Worm (Caenorhabditis elegans): ENCODE measurements around the gene Y39B6A.43.

Y39B6A.43 gene

DNA sequence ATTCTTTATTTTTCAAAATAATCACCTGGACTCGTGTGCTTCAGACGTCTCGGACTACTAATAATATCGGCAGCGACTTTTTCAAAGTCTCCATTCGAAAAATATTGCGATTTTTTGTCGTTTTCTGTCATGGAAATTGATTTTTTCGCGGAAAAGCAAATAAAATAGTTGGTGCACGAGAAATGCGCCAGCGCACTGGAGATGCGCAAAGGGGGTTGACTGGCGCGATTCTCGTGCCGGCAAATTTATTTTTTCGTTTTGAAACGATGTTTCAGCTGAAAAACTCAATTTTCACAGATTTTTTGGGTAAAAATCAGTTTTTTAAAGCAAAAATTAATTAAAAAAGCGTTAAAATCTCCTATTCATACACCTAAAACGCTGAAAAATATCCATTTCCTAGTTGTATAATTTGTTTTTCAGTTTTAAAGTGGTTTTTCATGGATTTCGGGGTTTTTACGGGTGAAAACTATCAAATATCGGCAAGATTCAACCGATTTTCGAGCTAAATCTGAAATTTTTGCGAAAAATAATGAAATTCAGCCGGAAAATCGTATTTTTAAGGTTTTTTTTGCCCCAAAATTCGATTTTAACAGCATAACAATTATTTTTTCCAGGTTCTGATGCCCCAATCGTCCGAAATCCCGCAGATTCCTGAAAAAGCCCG, 22.7 kb upstream of the Y39B6A.43 start, which contains the start of the genes reps-1 and Y39B6A.37 (continued):
- TF ChIP-seq tra-1 (GFP tag; IDR thresholded peaks at IDR 0.05), result 0 out of 2 replicates have a peak, but pooled peaks have one; percentile 47
- peak; percentile 84 for TF ChIP-seq lin-38 (GFP tag; IDR thresholded peaks at IDR 0.05)
- TF ChIP-seq dpl-1 (GFP tag; optimal IDR thresholded peaks at IDR 0.05), result peak; percentile 75
- peak; percentile 46; the same call in 1 of the 2 replicates for TF ChIP-seq hmg-1.1 (GFP tag; IDR thresholded peaks at IDR 0.05)
- TF ChIP-seq lsy-2 (tag; optimal IDR thresholded peaks at IDR 0.05), result peak in 1 of 2 experiments; percentile 71
- TF ChIP-seq hif-1 (tag; optimal IDR thresholded peaks at IDR 0.05), result peak in 1 of 2 experiments; percentile 27

DNA sequence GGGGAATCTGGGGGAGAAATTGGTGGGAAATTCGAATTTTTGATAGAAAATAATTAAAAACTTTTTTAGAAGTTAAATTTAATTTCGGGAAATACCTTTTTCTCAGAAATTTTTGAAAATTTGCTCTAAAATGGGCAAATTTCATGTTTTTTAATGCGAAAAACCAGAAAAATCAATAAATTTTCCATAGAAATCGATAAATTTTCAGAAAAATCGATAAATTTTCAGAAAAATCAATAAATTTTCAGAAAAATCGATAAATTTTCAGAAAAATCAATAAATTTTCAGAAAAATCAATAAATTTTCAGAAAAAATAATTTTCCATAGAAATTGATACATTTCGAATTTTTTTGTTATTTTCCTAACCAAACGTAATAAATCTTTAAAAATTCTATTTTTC, 18.5 kb upstream of the Y39B6A.43 start:
- peak; percentile 71 for TF ChIP-seq ceh-28 (tag; optimal IDR thresholded peaks at IDR 0.05)
- no peak for TF ChIP-seq ctbp-1 (GFP tag; IDR thresholded peaks at IDR 0.05)

DNA sequence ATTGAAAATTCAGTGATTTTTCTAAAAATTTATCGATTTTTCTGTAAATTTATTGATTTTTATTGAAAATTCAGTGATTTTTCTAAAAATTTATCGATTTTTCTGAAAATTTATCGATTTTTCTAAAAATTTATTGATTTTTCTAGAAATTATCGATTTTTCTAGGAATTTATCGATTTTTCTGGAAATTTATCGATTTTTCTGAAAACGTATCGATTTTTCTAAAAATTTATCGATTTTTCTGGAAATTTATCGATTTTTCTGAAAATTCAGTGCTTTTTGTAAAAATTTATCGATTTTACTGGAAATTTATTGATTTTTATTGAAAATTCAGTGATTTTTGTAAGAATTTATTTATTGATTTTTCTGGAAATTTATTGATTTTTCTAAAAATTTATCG, 17.0 kb upstream of the Y39B6A.43 start:
- peak; percentile 41 for TF ChIP-seq ceh-28 (tag; optimal IDR thresholded peaks at IDR 0.05)

DNA sequence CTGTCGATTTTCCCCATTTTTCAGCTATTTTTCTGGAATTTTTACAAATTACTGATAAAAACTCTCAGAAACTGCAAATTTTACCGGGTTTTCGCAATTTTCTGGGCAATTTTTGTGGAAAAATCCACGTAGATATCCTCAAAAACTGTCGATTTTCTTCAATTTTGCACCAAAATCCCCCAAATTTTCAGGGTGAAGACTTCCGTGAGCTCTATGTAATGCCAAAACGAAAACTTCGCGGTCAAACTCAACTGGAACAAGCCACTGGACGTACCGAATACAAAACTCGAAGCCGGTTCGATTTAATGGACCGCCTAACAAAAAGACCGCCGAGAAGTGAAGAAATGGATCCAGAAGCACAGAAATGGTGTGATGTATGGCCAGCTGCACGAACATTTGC, 14.1 kb upstream of the Y39B6A.43 start:
- TF ChIP-seq dmd-8 (GFP tag; IDR thresholded peaks at IDR 0.05) (no peak), unc-130 (GFP tag; optimal IDR thresholded peaks at IDR 0.05) (no peak), mep-1 (tag; optimal IDR thresholded peaks at IDR 0.05) (no peak), snpc-1.2 (GFP tag; IDR thresholded peaks at IDR 0.05) (no peak), aha-1 (tag) (peak; percentile 66), attf-4 (tag; optimal IDR thresholded peaks at IDR 0.05) (no peak)

DNA sequence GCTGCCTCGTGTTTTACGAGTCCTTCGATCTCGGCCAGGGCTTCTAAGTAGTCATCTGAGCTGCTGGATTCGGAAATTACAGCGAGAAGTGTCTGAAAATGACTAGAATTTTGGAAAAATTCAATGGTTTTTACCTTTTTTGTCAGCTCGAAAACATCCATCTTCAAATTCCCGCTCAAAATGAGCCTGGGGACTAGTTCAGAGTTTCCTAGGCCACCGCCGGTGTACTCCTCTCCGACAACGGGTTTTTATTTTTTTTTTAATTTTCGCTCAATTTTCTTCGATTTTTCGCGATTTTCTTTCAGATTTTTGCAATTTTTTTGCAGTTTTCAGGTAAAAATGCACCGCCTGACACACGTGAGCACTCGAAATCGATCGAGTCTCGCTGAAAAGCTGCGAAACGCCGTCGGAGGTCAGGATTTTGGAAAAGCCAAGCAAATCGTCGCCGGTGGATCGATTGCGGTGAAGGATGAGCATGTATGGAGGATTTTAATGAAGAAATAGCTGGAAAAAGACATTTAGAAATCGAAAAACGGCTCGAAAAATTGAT, 13.4 kb upstream of the Y39B6A.43 start, which contains the start of the genes mrps-35 and sws-1:
TSS of gene mrps-35 (plus strand) at position 327 of the 550 bp plus-strand sequence.
TSS of gene sws-1 (minus strand) at position 500 of the 550 bp plus-strand sequence.
- TF ChIP-seq ceh-82 (tag; optimal IDR thresholded peaks at IDR 0.05) (no peak), nhr-42 (GFP tag; IDR thresholded peaks at IDR 0.05) (no peak), lim-7 (GFP tag; IDR thresholded peaks at IDR 0.05) (no peak), daf-16 (GFP tag; optimal IDR thresholded peaks at IDR 0.05) (no peak), daf-16 (tag; optimal IDR thresholded peaks at IDR 0.05) (peak; percentile 46), ceh-44 (GFP tag; IDR thresholded peaks at IDR 0.05) (peak; percentile 66; the same call in 1 of the 2 replicates), mes-2 (tag; optimal IDR thresholded peaks at IDR 0.05; ENCODE audit: poor library complexity, severe bottlenecking) (peak; percentile 99), ceh-62 (tag; optimal IDR thresholded peaks at IDR 0.05) (no peak), dve-1 (tag; optimal IDR thresholded peaks at IDR 0.05; ENCODE audit: insufficient read depth) (peak; percentile 27), rbr-2 (tag; optimal IDR thresholded peaks at IDR 0.05) (peak; percentile 37), lin-1 (GFP tag; IDR thresholded peaks at IDR 0.05) (no peak), nhr-48 (tag; optimal IDR thresholded peaks at IDR 0.05) (no peak), F49E8.2 (tag; optimal IDR thresholded peaks at IDR 0.05; ENCODE audit: borderline replicate concordance) (peak; percentile 47), mxl-3 (GFP tag; optimal IDR thresholded peaks at IDR 0.05) (no peak), zfp-3 (GFP tag; conservative IDR thresholded peaks at IDR 0.05) (no peak), lin-38 (GFP tag; IDR thresholded peaks at IDR 0.05) (peak; percentile 73), lin-39 (tag; optimal IDR thresholded peaks at IDR 0.05) (no peak), Y5F2A.4 (GFP tag; optimal IDR thresholded peaks at IDR 0.05) (no peak), daf-8 (GFP tag; IDR thresholded peaks at IDR 0.05) (no peak), tra-1 (GFP tag; IDR thresholded peaks at IDR 0.05) (peak; percentile 85), pqm-1 (tag; optimal IDR thresholded peaks at IDR 0.05) (no peak), mxl-2 (GFP tag; conservative IDR thresholded peaks at IDR 0.05) (peak; percentile 51; the same call in 1 of the 2 replicates), aha-1 (tag) (no peak), zip-11 (GFP tag; IDR thresholded peaks at IDR 0.05) (no peak), T20F7.1 (GFP tag; optimal IDR thresholded peaks at IDR 0.05) (no peak), egl-43 (GFP tag; IDR thresholded peaks at IDR 0.05) (no peak), lin-15B (tag; optimal IDR thresholded peaks at IDR 0.05) (no peak), mep-1 (tag; optimal IDR thresholded peaks at IDR 0.05) (peak; percentile 45), attf-4 (tag; optimal IDR thresholded peaks at IDR 0.05) (no peak), zag-1 (tag; optimal IDR thresholded peaks at IDR 0.05) (no peak), egl-27 (tag; optimal IDR thresholded peaks at IDR 0.05) (no peak), Y105C5A.15 (GFP tag; IDR thresholded peaks at IDR 0.05) (no peak), fkh-10 (GFP tag; optimal IDR thresholded peaks at IDR 0.05) (no peak)

Measured in whole organism, L4 larva.